Fruit fly (Drosophila melanogaster) whole organism, embryonic: ENCODE results near the gene Hacd1.

Experiments
- CG12391 ChIP-seq: fragments of 200-800 bp; sonication (Bioruptor generic); optimal IDR thresholded peaks from 3 replicates; lab custom pipeline; 2018; ENCODE audit warnings: missing biosample characterization, mild to moderate bottlenecking, missing genetic modification characterization, moderate library complexity
- CG12659 ChIP-seq: fragments of 200-800 bp; sonication (Bioruptor generic); optimal IDR thresholded peaks from 3 replicates; lab custom pipeline; 2017; ENCODE audit warnings: mild to moderate bottlenecking, missing biosample characterization, missing genetic modification reagents, missing genetic modification characterization
- CG12769 ChIP-seq: fragments of 200-800 bp; sonication (Bioruptor generic); optimal IDR thresholded peaks from 2 replicates; lab custom pipeline; 2019; ENCODE audit warnings: missing biosample characterization, mild to moderate bottlenecking, missing genetic modification characterization, moderate library complexity
- CG14710 ChIP-seq: fragments of 200-800 bp; sonication (Bioruptor generic); optimal IDR thresholded peaks from 3 replicates; lab custom pipeline; 2019; ENCODE audit warnings: missing biosample characterization, mild to moderate bottlenecking, missing genetic modification characterization, moderate library complexity
- CG16815 ChIP-seq: fragments of 200-800 bp; sonication (Bioruptor generic); optimal IDR thresholded peaks from 3 replicates; lab custom pipeline; 2017; ENCODE audit warnings: missing biosample characterization, mild to moderate bottlenecking, missing genetic modification characterization
- CG17361 ChIP-seq: fragments of 200-800 bp; sonication (Bioruptor generic); IDR thresholded peaks from 3 replicates; pipeline ENCODE4 v1.3.6; 2022; ENCODE audit warnings: missing biosample characterization, missing genetic modification characterization
- CG18011 ChIP-seq: fragments of 200-800 bp; sonication (Bioruptor generic); optimal IDR thresholded peaks from 2 replicates; lab custom pipeline; 2017; ENCODE audit warnings: missing biosample characterization, missing genetic modification characterization, mild to moderate bottlenecking, moderate library complexity, missing genotype
- CG30020 ChIP-seq: fragments of 200-800 bp; optimal IDR thresholded peaks from 2 replicates; lab custom pipeline; 2019; ENCODE audit warnings: missing biosample characterization, mild to moderate bottlenecking, missing genetic modification characterization, moderate library complexity
- CG3065 ChIP-seq: fragments of 200-800 bp; sonication (Bioruptor generic); optimal IDR thresholded peaks from 2 replicates; lab custom pipeline; 2016; ENCODE audit warnings: missing biosample characterization, missing genetic modification characterization
- CG34376 ChIP-seq: fragments of 200-800 bp; sonication (Bioruptor generic); optimal IDR thresholded peaks from 2 replicates; lab custom pipeline; 2018; ENCODE audit warnings: missing biosample characterization, mild to moderate bottlenecking, missing genetic modification characterization
- CG4424 ChIP-seq: fragments of 200-800 bp; sonication (Bioruptor generic); optimal IDR thresholded peaks from 3 replicates; lab custom pipeline; 2016; ENCODE audit warnings: missing biosample characterization, missing genetic modification characterization
- CG5180 ChIP-seq: fragments of 200-800 bp; sonication (Bioruptor generic); optimal IDR thresholded peaks from 3 replicates; lab custom pipeline; 2017; ENCODE audit warnings: missing biosample characterization, missing genetic modification characterization, mild to moderate bottlenecking, moderate library complexity, missing genetic modification reagents
- CG5245 ChIP-seq: fragments of 200-800 bp; sonication (Bioruptor generic); optimal IDR thresholded peaks from 3 replicates; lab custom pipeline; 2016; ENCODE audit warnings: missing biosample characterization, missing genetic modification characterization
- CG8765 ChIP-seq: fragments of 200-800 bp; sonication (Bioruptor generic); IDR thresholded peaks from 2 replicates; pipeline ENCODE4 v1.3.6; 2022; ENCODE audit warnings: missing biosample characterization, missing genetic modification characterization
- CG9817 ChIP-seq: fragments of 200-800 bp; sonication (Bioruptor generic); optimal IDR thresholded peaks from 2 replicates; lab custom pipeline; 2018; ENCODE audit warnings: missing biosample characterization, mild to moderate bottlenecking, missing genetic modification characterization, moderate library complexity
- CG9932 ChIP-seq: fragments of 200-800 bp; sonication (Bioruptor generic); IDR thresholded peaks from 2 replicates; pipeline ENCODE4 v1.3.6; 2022; ENCODE audit warnings: missing biosample characterization, missing genetic modification characterization
- CHES-1-like ChIP-seq: fragments of 200-800 bp; sonication (Bioruptor generic); optimal IDR thresholded peaks from 2 replicates; lab custom pipeline; 2016; ENCODE audit warnings: missing biosample characterization, missing genetic modification characterization
- Doc3 ChIP-seq: fragments of 200-800 bp; sonication (Bioruptor generic); IDR thresholded peaks from 3 replicates; pipeline ENCODE4 v1.3.6; 2022; ENCODE audit warnings: missing biosample characterization, missing genetic modification characterization; ENCODE audit not compliant: partially characterized antibody
- Eip74EF ChIP-seq, 2 experiments: fragments of 200-800 bp in 1 of 2; fragments of >200 bp in 1 of 2; sonication (Bioruptor generic) in 1 of 2; optimal IDR thresholded peaks; 2 replicates each; lab custom pipeline; 2017 to 2019; ENCODE audit warnings: missing biosample characterization in 2 of 2, missing genetic modification characterization in 2 of 2, mild to moderate bottlenecking in 1 of 2, moderate library complexity in 1 of 2
- HmgD ChIP-seq: fragments of 200-800 bp; sonication (Bioruptor generic); optimal IDR thresholded peaks from 3 replicates; lab custom pipeline; 2016; ENCODE audit warnings: missing biosample characterization, missing genetic modification characterization
- HmgZ ChIP-seq: fragments of 200-800 bp; sonication (Bioruptor generic); optimal IDR thresholded peaks from 2 replicates; lab custom pipeline; 2018; ENCODE audit warnings: missing biosample characterization, mild to moderate bottlenecking, missing genetic modification characterization
- NC2β ChIP-seq: fragments of 200-800 bp; sonication (Bioruptor generic); optimal IDR thresholded peaks from 2 replicates; lab custom pipeline; 2016; ENCODE audit warnings: missing biosample characterization, missing genetic modification characterization
- Oli ChIP-seq: fragments of 200-800 bp; sonication (Bioruptor generic); optimal IDR thresholded peaks from 2 replicates; lab custom pipeline; 2018; ENCODE audit warnings: missing biosample characterization, mild to moderate bottlenecking, missing genetic modification characterization, moderate library complexity
- Pdp1 ChIP-seq, 2 experiments: fragments of 200-800 bp; sonication (Bioruptor generic); optimal IDR thresholded peaks; 3 replicates each; lab custom pipeline; 2016; ENCODE audit warnings: missing biosample characterization in 2 of 2, missing genetic modification characterization in 2 of 2, mild to moderate bottlenecking in 1 of 2, moderate library complexity in 1 of 2
- Sox102F ChIP-seq: fragments of 200-800 bp; sonication (Bioruptor generic); optimal IDR thresholded peaks from 2 replicates; lab custom pipeline; 2018; ENCODE audit warnings: missing biosample characterization, mild to moderate bottlenecking, missing genetic modification characterization, moderate library complexity
- Ssrp ChIP-seq: fragments of 200-800 bp; sonication (Bioruptor generic); optimal IDR thresholded peaks from 2 replicates; lab custom pipeline; 2018; ENCODE audit warnings: missing biosample characterization, mild to moderate bottlenecking, missing genetic modification characterization, moderate library complexity
- bsh ChIP-seq, 2 experiments: fragments of 200-800 bp; sonication (Bioruptor generic); optimal IDR thresholded peaks; 2 replicates each; lab custom pipeline; 2017 to 2018; ENCODE audit warnings: mild to moderate bottlenecking in 2 of 2, missing biosample characterization in 2 of 2, missing genetic modification characterization in 2 of 2, moderate library complexity in 1 of 2
- chinmo ChIP-seq: fragments of 200-800 bp; sonication (Bioruptor generic); IDR thresholded peaks from 4 replicates; pipeline ENCODE4 v1.3.6; 2022; ENCODE audit warnings: missing biosample characterization, missing genetic modification characterization; ENCODE audit not compliant: partially characterized antibody
- dmrt11E ChIP-seq: fragments of 200-800 bp; sonication (Bioruptor generic); optimal IDR thresholded peaks from 3 replicates; lab custom pipeline; 2018; ENCODE audit warnings: missing biosample characterization, mild to moderate bottlenecking, missing genetic modification characterization, moderate library complexity
- dysf ChIP-seq: fragments of 200-800 bp; sonication (Bioruptor generic); IDR thresholded peaks from 3 replicates; pipeline ENCODE4 v1.3.6; 2022; ENCODE audit warnings: missing biosample characterization, missing genetic modification characterization
- eve ChIP-seq, 2 experiments: fragments of >200 bp; optimal IDR thresholded peaks; 2 replicates each; lab custom pipeline; 2017; ENCODE audit warnings: missing biosample characterization in 2 of 2, missing genetic modification characterization in 2 of 2
- exex ChIP-seq: fragments of 200-800 bp; sonication (Bioruptor generic); optimal IDR thresholded peaks from 4 replicates; lab custom pipeline; 2018; ENCODE audit warnings: missing biosample characterization, mild to moderate bottlenecking, missing genetic modification characterization, moderate library complexity
- gce ChIP-seq: fragments of 200-800 bp; sonication (Bioruptor generic); IDR thresholded peaks from 3 replicates; pipeline ENCODE4 v1.3.6; 2022; ENCODE audit warnings: missing biosample characterization, missing genetic modification characterization
- grau ChIP-seq: fragments of 200-800 bp; optimal IDR thresholded peaks from 3 replicates; lab custom pipeline; 2019; ENCODE audit warnings: missing biosample characterization, mild to moderate bottlenecking, missing genetic modification characterization, moderate library complexity
- hkb ChIP-seq, 2 experiments: fragments of 200-800 bp in 1 of 2; fragments of >200 bp in 1 of 2; sonication (Bioruptor generic) in 1 of 2; IDR thresholded peaks in 1 of 2; optimal IDR thresholded peaks in 1 of 2; 2 replicates each; pipeline versions ENCODE4 v1.3.6 to Lab custom; 2017 to 2022; ENCODE audit warnings: missing biosample characterization in 1 of 2, missing genetic modification characterization in 1 of 2
- lola ChIP-seq, 3 experiments: fragments of >200 bp in 2 of 3; fragments of 200-800 bp in 1 of 3; sonication (Bioruptor generic) in 1 of 3; optimal IDR thresholded peaks; 2 replicates each; lab custom pipeline; 2017 to 2019; ENCODE audit warnings: missing biosample characterization in 3 of 3, missing genetic modification characterization in 3 of 3, mild to moderate bottlenecking in 1 of 3, moderate library complexity in 1 of 3
- nom ChIP-seq: fragments of 200-800 bp; sonication (Bioruptor generic); optimal IDR thresholded peaks from 2 replicates; lab custom pipeline; 2017; ENCODE audit warnings: missing biosample characterization, missing genetic modification characterization, mild to moderate bottlenecking, moderate library complexity, missing genetic modification reagents
- pan ChIP-seq, 4 experiments: fragments of >200 bp in 3 of 4; fragments of 200-800 bp in 1 of 4; sonication (Bioruptor generic) in 1 of 4; optimal IDR thresholded peaks in 3 of 4; IDR thresholded peaks in 1 of 4; 2 replicates each; pipeline versions ENCODE4 v1.3.6 to Lab custom; 2017 to 2022; ENCODE audit warnings: missing biosample characterization in 2 of 4, missing genetic modification characterization in 2 of 4, mixed read lengths in 1 of 4
- pita ChIP-seq: fragments of 200-800 bp; sonication (Bioruptor generic); optimal IDR thresholded peaks from 2 replicates; lab custom pipeline; 2017; ENCODE audit warnings: missing biosample characterization, mild to moderate bottlenecking, missing genetic modification characterization
- salm ChIP-seq: fragments of 200-800 bp; sonication (Bioruptor generic); optimal IDR thresholded peaks from 2 replicates; lab custom pipeline; 2018; ENCODE audit warnings: missing biosample characterization, mild to moderate bottlenecking, missing genetic modification characterization
- sens ChIP-seq: fragments of 200-800 bp; sonication (Bioruptor generic); peaks from one replicate; lab custom pipeline; 2016; ENCODE audit warnings: missing biosample characterization, missing genetic modification characterization
- seq ChIP-seq: fragments of 200-800 bp; sonication (Bioruptor generic); IDR thresholded peaks from 2 replicates; pipeline ENCODE4 v1.3.6; 2022; ENCODE audit warnings: missing biosample characterization, missing genetic modification characterization
- sima ChIP-seq: fragments of 200-800 bp; sonication (Bioruptor generic); optimal IDR thresholded peaks from 2 replicates; lab custom pipeline; 2016; ENCODE audit warnings: missing biosample characterization, missing genetic modification characterization
- tgo ChIP-seq: fragments of 200-800 bp; sonication (Bioruptor generic); IDR thresholded peaks from 3 replicates; pipeline ENCODE4 v1.3.6; 2022; ENCODE audit warnings: missing biosample characterization, missing genetic modification characterization
- tin ChIP-seq: fragments of 200-800 bp; sonication (Bioruptor generic); optimal IDR thresholded peaks from 3 replicates; lab custom pipeline; 2016; ENCODE audit warnings: missing biosample characterization, missing genetic modification characterization
- unc-4 ChIP-seq: fragments of 200-800 bp; sonication (Bioruptor generic); IDR thresholded peaks from 2 replicates; pipeline ENCODE4 v1.3.6; 2022; ENCODE audit warnings: missing biosample characterization, missing genetic modification characterization; ENCODE audit not compliant: partially characterized antibody

The Hacd1 gene

dm6 chr2L:11981210-11981609, 20.9 kb downstream of the Hacd1 start, which contains the start of gene CG16965:
Gene CG16965 (plus strand): TSS chr2L:11981591.
- no peak for TF ChIP-seq Ssrp (tag; lab: Kevin White, UChicago)
- TF ChIP-seq exex (tag; lab: Kevin White, UChicago), result peak; percentile 59
- TF ChIP-seq, all 482 proteins: peak for 1

DNA sequence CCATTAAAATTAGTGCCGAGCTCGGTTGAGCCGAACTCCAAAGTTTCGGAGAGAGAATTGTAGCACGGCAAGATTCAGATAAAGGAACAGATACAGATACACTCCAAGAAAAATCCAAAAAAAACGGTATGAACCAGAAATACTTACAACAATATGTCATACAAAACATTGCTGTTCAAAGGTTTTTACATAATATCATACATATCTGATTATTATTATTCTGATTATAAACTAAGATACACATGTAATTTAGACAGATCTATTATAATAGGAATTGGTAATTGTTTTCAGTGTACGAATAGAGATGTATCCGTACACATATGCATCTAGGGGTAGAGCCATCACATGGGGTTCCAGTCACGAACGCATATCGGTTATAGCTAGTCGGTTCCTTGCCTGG, 22.0 kb downstream of the Hacd1 start:
- no peak for TF ChIP-seq chinmo (GFP tag; lab: Robert Waterston, UW)
- TF ChIP-seq lola (GFP tag; optimal IDR thresholded peaks at IDR 0.05; lab: Kevin White, UChicago), result peak in 1 of 3 experiments; percentile 58
- TF ChIP-seq CHES-1-like (GFP tag; lab: Kevin White, UChicago), result no peak
- peak; percentile 27 for TF ChIP-seq grau (tag; lab: Kevin White, UChicago)
- no peak for TF ChIP-seq CG8765
- peak; percentile 10 for TF ChIP-seq Oli (tag; lab: Kevin White, UChicago)
- no peak for TF ChIP-seq CG9817 (tag; lab: Kevin White, UChicago)
- TF ChIP-seq Sox102F, result peak; percentile 12
- TF ChIP-seq tgo (GFP tag; lab: Robert Waterston, UW), result no peak
- TF ChIP-seq dysf, result no peak
- TF ChIP-seq HmgZ (tag; lab: Kevin White, UChicago), result no peak
- peak; percentile 15 for TF ChIP-seq sens (GFP tag; lab: Kevin White, UChicago)
- TF ChIP-seq pita (GFP tag; lab: Kevin White, UChicago), result no peak
- no peak for TF ChIP-seq HmgD (GFP tag; lab: Kevin White, UChicago)
- peak; percentile 8 for TF ChIP-seq Ssrp (tag; lab: Kevin White, UChicago)
- TF ChIP-seq CG9932, result no peak
- no peak for TF ChIP-seq gce (GFP tag; lab: Robert Waterston, UW)
- TF ChIP-seq sima (GFP tag; lab: Kevin White, UChicago), result no peak
- TF ChIP-seq CG5245 (GFP tag; lab: Kevin White, UChicago), result no peak
- TF ChIP-seq CG17361 (GFP tag; lab: Robert Waterston, UW), result peak; percentile 22; the same call in 1 of the 3 replicates
- TF ChIP-seq Pdp1 (GFP tag; optimal IDR thresholded peaks at IDR 0.05; lab: Kevin White, UChicago), result no peak
- TF ChIP-seq seq, result no peak
- TF ChIP-seq pan (optimal IDR thresholded peaks at IDR 0.05; lab: Kevin White, UChicago), result no peak
- no peak for TF ChIP-seq pan (GFP tag; optimal IDR thresholded peaks at IDR 0.05 in 1 of 2, IDR thresholded peaks at IDR 0.05 in 1 of 2)
- no peak for TF ChIP-seq CG30020
- TF ChIP-seq hkb (optimal IDR thresholded peaks at IDR 0.05; lab: Kevin White, UChicago), result no peak
- TF ChIP-seq hkb (GFP tag; IDR thresholded peaks at IDR 0.05; lab: Robert Waterston, UW), result 0 out of 2 replicates have a peak, but pooled peaks have one; percentile 15
- peak; percentile 40 for TF ChIP-seq CG12391
- TF ChIP-seq unc-4 (GFP tag; lab: Robert Waterston, UW), result no peak
- no peak for TF ChIP-seq tin (GFP tag; lab: Kevin White, UChicago)
- TF ChIP-seq nom, result no peak
- no peak for TF ChIP-seq CG3065
- TF ChIP-seq Doc3 (GFP tag; lab: Robert Waterston, UW), result no peak
- no peak for TF ChIP-seq eve (GFP tag; optimal IDR thresholded peaks at IDR 0.05; lab: Kevin White, UChicago)
- TF ChIP-seq CG4424, result no peak
- TF ChIP-seq bsh (GFP tag; optimal IDR thresholded peaks at IDR 0.05; lab: Kevin White, UChicago), result peak in 1 of 2 experiments; percentile 28
- peak; percentile 7 for TF ChIP-seq CG14710 (tag; lab: Kevin White, UChicago)
- no peak for TF ChIP-seq CG18011 (GFP tag; lab: Kevin White, UChicago)
- TF ChIP-seq salm (tag; lab: Kevin White, UChicago), result no peak
- peak; percentile 25 for TF ChIP-seq CG16815 (GFP tag; lab: Kevin White, UChicago)
- no peak for TF ChIP-seq Eip74EF (GFP tag; optimal IDR thresholded peaks at IDR 0.05; lab: Kevin White, UChicago)
- TF ChIP-seq NC2β (GFP tag; lab: Kevin White, UChicago), result no peak
- no peak for TF ChIP-seq CG34376 (GFP tag; lab: Kevin White, UChicago)
- peak; percentile 56 for TF ChIP-seq dmrt11E (tag; lab: Kevin White, UChicago)
- no peak for TF ChIP-seq CG12769 (tag; lab: Kevin White, UChicago)
- TF ChIP-seq CG12659, result no peak
- TF ChIP-seq CG5180, result no peak
